Fruit fly (Drosophila melanogaster): ENCODE measurements around the gene CG18746.

DNA sequence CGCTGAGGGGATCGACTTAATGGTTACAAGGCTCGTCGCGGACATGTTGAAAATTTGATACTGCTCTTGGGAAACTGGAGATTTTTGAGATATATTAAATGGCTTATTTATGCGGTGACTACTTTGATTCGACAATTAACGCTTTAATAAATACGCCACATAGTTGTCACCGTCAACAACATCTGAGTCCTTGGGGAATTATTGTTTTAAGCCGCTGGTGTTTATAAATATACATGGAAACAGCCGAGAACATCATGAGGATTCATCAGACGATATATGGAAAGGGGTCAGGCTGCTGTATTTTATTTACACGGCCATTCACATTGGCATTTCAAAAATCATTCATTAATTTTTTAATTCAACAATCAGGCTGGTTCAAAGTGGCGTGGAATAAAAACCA lies 18.3 kb downstream of the CG18746 start, which contains the start of gene CG11286:
- no peak for TF ChIP-seq Hr83 (GFP tag; optimal IDR thresholded peaks at IDR 0.05; ENCODE audit: poor library complexity, severe bottlenecking)
- TF ChIP-seq usp (GFP tag; optimal IDR thresholded peaks at IDR 0.05), result no peak
- no peak for TF ChIP-seq Mio (GFP tag; optimal IDR thresholded peaks at IDR 0.05)

Data from whole organism, wandering third instar larva.